Fruit fly (Drosophila melanogaster) whole organism, embryonic: ENCODE data around the gene Papss.
A peak's percentile ranks its signal among the peaks of the same experiment; 100 is the strongest.

ENCODE experiments used
- Blimp-1 ChIP-seq: fragments of 200-800 bp; sonication (Bioruptor generic); optimal IDR thresholded peaks from 3 replicates; lab custom pipeline; 2018; ENCODE audit warnings: missing biosample characterization, missing genetic modification characterization, mild to moderate bottlenecking, moderate library complexity, missing genetic modification reagents
- Bteb2 ChIP-seq: fragments of 200-800 bp; sonication (Bioruptor generic); optimal IDR thresholded peaks from 2 replicates; lab custom pipeline; 2016; ENCODE audit warnings: missing biosample characterization, missing genetic modification characterization
- C15 ChIP-seq: fragments of 200-800 bp; sonication (Bioruptor generic); IDR thresholded peaks from 3 replicates; pipeline ENCODE4 v1.3.6; 2022; ENCODE audit warnings: missing biosample characterization, missing genetic modification characterization
- CG10462 ChIP-seq: fragments of 200-800 bp; sonication (Bioruptor generic); optimal IDR thresholded peaks from 2 replicates; lab custom pipeline; 2016; ENCODE audit warnings: missing biosample characterization, missing genetic modification characterization
- CG10565 ChIP-seq: fragments of 200-800 bp; sonication (Bioruptor generic); optimal IDR thresholded peaks from 3 replicates; lab custom pipeline; 2016; ENCODE audit warnings: missing biosample characterization, mild to moderate bottlenecking, missing genetic modification characterization
- CG12744 ChIP-seq: fragments of 200-800 bp; sonication (Bioruptor generic); optimal IDR thresholded peaks from 2 replicates; lab custom pipeline; 2016; ENCODE audit warnings: missing biosample characterization, missing genetic modification characterization
- CG1602 ChIP-seq: fragments of 200-800 bp; sonication (Bioruptor generic); optimal IDR thresholded peaks from 3 replicates; lab custom pipeline; 2016; ENCODE audit warnings: missing biosample characterization, missing genetic modification characterization
- CG17186 ChIP-seq: fragments of 200-800 bp; sonication (Bioruptor generic); optimal IDR thresholded peaks from 3 replicates; lab custom pipeline; 2017; ENCODE audit warnings: missing biosample characterization, missing genetic modification reagents, missing genetic modification characterization
- CG17361 ChIP-seq: fragments of 200-800 bp; sonication (Bioruptor generic); IDR thresholded peaks from 3 replicates; pipeline ENCODE4 v1.3.6; 2022; ENCODE audit warnings: missing biosample characterization, missing genetic modification characterization
- CG17385 ChIP-seq: fragments of 200-800 bp; sonication (Bioruptor generic); optimal IDR thresholded peaks from 3 replicates; lab custom pipeline; 2018; ENCODE audit warnings: missing biosample characterization, mild to moderate bottlenecking, missing genetic modification characterization
- CG2116 ChIP-seq: fragments of 200-800 bp; sonication (Bioruptor generic); optimal IDR thresholded peaks from 3 replicates; lab custom pipeline; 2018; ENCODE audit warnings: missing biosample characterization, mild to moderate bottlenecking, missing genetic modification characterization
- CG2199 ChIP-seq: fragments of 200-800 bp; sonication (Bioruptor generic); IDR thresholded peaks from 3 replicates; pipeline ENCODE4 v1.3.6; 2022; ENCODE audit warnings: missing biosample characterization, missing genetic modification characterization
- CG4328 ChIP-seq: fragments of 200-800 bp; sonication (Bioruptor generic); optimal IDR thresholded peaks from 3 replicates; lab custom pipeline; 2017; ENCODE audit warnings: missing biosample characterization, missing genetic modification reagents, missing genetic modification characterization
- CG5245 ChIP-seq: fragments of 200-800 bp; sonication (Bioruptor generic); optimal IDR thresholded peaks from 3 replicates; lab custom pipeline; 2016; ENCODE audit warnings: missing biosample characterization, missing genetic modification characterization
- CG7745 ChIP-seq: fragments of 200-800 bp; sonication (Bioruptor generic); optimal IDR thresholded peaks from 2 replicates; lab custom pipeline; 2018; ENCODE audit warnings: missing biosample characterization, mild to moderate bottlenecking, missing genetic modification characterization, moderate library complexity
- CG8478 ChIP-seq: fragments of >200 bp; optimal IDR thresholded peaks from 2 replicates; lab custom pipeline; 2018
- CoRest ChIP-seq: fragments of 200-800 bp; sonication (Bioruptor generic); optimal IDR thresholded peaks from 3 replicates; lab custom pipeline; 2018; ENCODE audit warnings: missing biosample characterization, mild to moderate bottlenecking, missing genetic modification characterization, moderate library complexity
- CrebB ChIP-seq: fragments of 200-800 bp; sonication (Bioruptor generic); optimal IDR thresholded peaks from 3 replicates; lab custom pipeline; 2018; ENCODE audit warnings: missing biosample characterization, mild to moderate bottlenecking, missing genetic modification characterization
- Dek ChIP-seq: fragments of 200-800 bp; sonication (Bioruptor generic); optimal IDR thresholded peaks from 3 replicates; lab custom pipeline; 2019; ENCODE audit warnings: missing biosample characterization, mild to moderate bottlenecking, missing genetic modification characterization, moderate library complexity
- Dfd ChIP-seq, 2 experiments: fragments of >200 bp; optimal IDR thresholded peaks; 2 replicates each; lab custom pipeline; 2017; ENCODE audit warnings: missing biosample characterization in 2 of 2, missing genetic modification characterization in 2 of 2
- Doc2 ChIP-seq: fragments of 200-800 bp; sonication (Bioruptor generic); IDR thresholded peaks from 2 replicates; pipeline ENCODE4 v1.3.6; 2022; ENCODE audit warnings: missing biosample characterization, missing genetic modification characterization
- Dref ChIP-seq: fragments of 200-800 bp; sonication (Bioruptor generic); IDR thresholded peaks from 2 replicates; pipeline ENCODE4 v1.3.6; 2022; ENCODE audit warnings: missing biosample characterization, missing genetic modification characterization
- ERR ChIP-seq: fragments of 200-800 bp; sonication (Bioruptor generic); optimal IDR thresholded peaks from 2 replicates; lab custom pipeline; 2016; ENCODE audit warnings: missing biosample characterization, missing genetic modification characterization
- Elba2 ChIP-seq: fragments of 200-800 bp; sonication (Bioruptor generic); optimal IDR thresholded peaks from 3 replicates; lab custom pipeline; 2016; ENCODE audit warnings: missing biosample characterization, missing genetic modification characterization
- GATAe ChIP-seq: fragments of 200-800 bp; sonication (Bioruptor generic); conservative IDR thresholded peaks from 2 replicates; pipeline ENCODE4 v1.3.6; 2022; ENCODE audit warnings: missing biosample characterization, missing genetic modification characterization
- Hsf ChIP-seq: fragments of 200-800 bp; sonication (Bioruptor generic); optimal IDR thresholded peaks from 3 replicates; lab custom pipeline; 2016; ENCODE audit warnings: missing biosample characterization, missing genetic modification characterization
- Myb ChIP-seq: fragments of 200-800 bp; sonication (Bioruptor generic); optimal IDR thresholded peaks from 2 replicates; lab custom pipeline; 2016; ENCODE audit warnings: missing biosample characterization, missing genetic modification characterization
- NFAT ChIP-seq: fragments of 200-800 bp; sonication (Bioruptor generic); IDR thresholded peaks from 2 replicates; pipeline ENCODE4 v1.3.6; 2022; ENCODE audit warnings: missing biosample characterization, missing genetic modification characterization
- NK7.1 ChIP-seq: fragments of 200-800 bp; sonication (Bioruptor generic); optimal IDR thresholded peaks from 3 replicates; lab custom pipeline; 2016; ENCODE audit warnings: missing biosample characterization, missing genetic modification characterization
- PHDP ChIP-seq: fragments of 200-800 bp; sonication (Bioruptor generic); optimal IDR thresholded peaks from 3 replicates; lab custom pipeline; 2018; ENCODE audit warnings: missing biosample characterization, mild to moderate bottlenecking, missing genetic modification characterization, moderate library complexity
- Side ChIP-seq: fragments of 200-800 bp; sonication (Bioruptor generic); optimal IDR thresholded peaks from 2 replicates; lab custom pipeline; 2016; ENCODE audit warnings: missing biosample characterization, missing genetic modification characterization
- cato ChIP-seq: fragments of 200-800 bp; sonication (Bioruptor generic); optimal IDR thresholded peaks from 2 replicates; lab custom pipeline; 2016; ENCODE audit warnings: missing biosample characterization, missing genetic modification characterization, borderline replicate concordance
- chinmo ChIP-seq: fragments of 200-800 bp; sonication (Bioruptor generic); IDR thresholded peaks from 4 replicates; pipeline ENCODE4 v1.3.6; 2022; ENCODE audit warnings: missing biosample characterization, missing genetic modification characterization; ENCODE audit not compliant: partially characterized antibody
- dimm ChIP-seq: fragments of 200-800 bp; sonication (Bioruptor generic); IDR thresholded peaks from 2 replicates; pipeline ENCODE4 v1.3.6; 2022; ENCODE audit warnings: missing biosample characterization, missing genetic modification characterization
- dmrt99B ChIP-seq: fragments of 200-800 bp; sonication (Bioruptor generic); optimal IDR thresholded peaks from 2 replicates; lab custom pipeline; 2018; ENCODE audit warnings: missing biosample characterization, mild to moderate bottlenecking, missing genetic modification characterization, moderate library complexity
- emc ChIP-seq: fragments of 200-800 bp; sonication (Bioruptor generic); optimal IDR thresholded peaks from 2 replicates; lab custom pipeline; 2016; ENCODE audit warnings: missing biosample characterization, missing genetic modification characterization
- en ChIP-seq: fragments of 200-800 bp; sonication (Bioruptor generic); optimal IDR thresholded peaks from 2 replicates; lab custom pipeline; 2016; ENCODE audit warnings: missing biosample characterization, missing genetic modification characterization
- fd96Cb ChIP-seq: fragments of 200-800 bp; sonication (Bioruptor generic); optimal IDR thresholded peaks from 2 replicates; lab custom pipeline; 2018; ENCODE audit warnings: missing biosample characterization, mild to moderate bottlenecking, missing genetic modification characterization, moderate library complexity
- gfzf ChIP-seq: fragments of 200-800 bp; sonication (Bioruptor generic); optimal IDR thresholded peaks from 2 replicates; lab custom pipeline; 2016; ENCODE audit warnings: missing biosample characterization, mild to moderate bottlenecking, missing genetic modification characterization, moderate library complexity
- jigr1 ChIP-seq: fragments of 200-800 bp; sonication (Bioruptor generic); IDR thresholded peaks from 3 replicates; pipeline ENCODE4 v1.3.6; 2022; ENCODE audit warnings: missing biosample characterization, missing genetic modification characterization
- klu ChIP-seq: fragments of 200-800 bp; sonication (Bioruptor generic); IDR thresholded peaks from 2 replicates; pipeline ENCODE4 v1.3.6; 2022; ENCODE audit warnings: missing biosample characterization, missing genetic modification characterization
- onecut ChIP-seq: fragments of 200-800 bp; sonication (Bioruptor generic); IDR thresholded peaks from 2 replicates; pipeline ENCODE4 v1.3.6; 2022; ENCODE audit warnings: missing biosample characterization, missing genetic modification characterization
- p53 ChIP-seq: fragments of 200-800 bp; sonication (Bioruptor generic); optimal IDR thresholded peaks from 2 replicates; lab custom pipeline; 2016; ENCODE audit warnings: missing biosample characterization, missing genetic modification characterization
- peb ChIP-seq: fragments of 200-800 bp; sonication (Bioruptor generic); IDR thresholded peaks from 2 replicates; pipeline ENCODE4 v1.3.6; 2022; ENCODE audit warnings: missing biosample characterization, missing genetic modification characterization
- pros ChIP-seq: fragments of 200-800 bp; sonication (Bioruptor generic); optimal IDR thresholded peaks from 3 replicates; lab custom pipeline; 2019; ENCODE audit warnings: missing biosample characterization, mild to moderate bottlenecking, missing genetic modification characterization, moderate library complexity
- slbo ChIP-seq: fragments of 200-800 bp; sonication (Bioruptor generic); IDR thresholded peaks from 2 replicates; pipeline ENCODE4 v1.3.6; 2022; ENCODE audit warnings: missing biosample characterization, missing genetic modification characterization
- tio ChIP-seq: fragments of 200-800 bp; sonication (Bioruptor generic); optimal IDR thresholded peaks from 2 replicates; lab custom pipeline; 2017; ENCODE audit warnings: missing biosample characterization, missing genetic modification characterization, inconsistent platforms
- trh ChIP-seq: fragments of 200-800 bp; sonication (Bioruptor generic); optimal IDR thresholded peaks from 2 replicates; lab custom pipeline; 2016; ENCODE audit warnings: missing biosample characterization, missing genetic modification characterization
- unc-4 ChIP-seq: fragments of 200-800 bp; sonication (Bioruptor generic); IDR thresholded peaks from 2 replicates; pipeline ENCODE4 v1.3.6; 2022; ENCODE audit warnings: missing biosample characterization, missing genetic modification characterization; ENCODE audit not compliant: partially characterized antibody
- vfl ChIP-seq: fragments of 200-800 bp; sonication (Bioruptor generic); optimal IDR thresholded peaks from 2 replicates; lab custom pipeline; 2016; ENCODE audit warnings: missing biosample characterization, missing genetic modification characterization
- yki ChIP-seq: fragments of >200 bp; optimal IDR thresholded peaks from 3 replicates; lab custom pipeline; 2018

The Papss gene

DNA sequence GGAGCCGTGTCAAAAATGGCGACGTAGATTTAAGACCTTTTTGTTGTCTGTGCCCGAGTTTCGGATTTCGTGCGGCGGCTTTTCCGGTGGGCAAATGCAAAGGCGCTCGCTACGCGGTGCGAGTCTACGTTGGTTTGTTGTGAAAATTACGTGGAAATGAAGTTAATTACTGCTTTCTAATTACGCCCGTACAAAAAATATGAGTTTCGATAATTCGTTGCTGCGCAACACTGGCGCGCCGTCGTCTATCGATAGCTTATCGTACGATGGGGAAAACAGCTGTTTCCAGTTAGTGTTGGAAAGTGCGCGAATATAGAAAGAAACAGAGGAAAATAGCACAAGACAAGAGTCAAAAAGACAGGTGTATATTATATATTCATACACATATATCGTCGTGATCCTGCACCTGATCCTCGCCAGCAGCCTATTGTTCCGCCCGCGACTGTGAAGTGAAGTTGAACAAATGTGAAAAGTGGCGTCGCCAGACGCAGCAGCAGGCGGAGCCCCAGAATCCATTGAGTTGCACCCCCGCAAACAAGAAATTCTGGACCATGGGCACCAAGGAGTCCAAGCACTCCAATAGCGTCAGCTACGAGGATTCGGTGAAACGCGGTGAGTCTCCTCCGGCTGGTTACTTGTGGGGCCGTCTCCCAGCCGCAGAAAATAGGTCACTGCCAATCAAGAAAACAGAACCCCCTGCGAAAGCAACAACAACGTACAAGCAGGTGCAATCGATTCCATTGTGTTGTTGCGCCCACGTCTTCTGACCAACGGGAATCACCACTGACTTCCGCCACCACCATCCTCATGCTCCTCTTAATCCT lies 26.0 kb downstream of the Papss start, which contains the start of the genes Rab8 and Usp32 (continued):
- peak; percentile 62 for TF ChIP-seq vfl
- TF ChIP-seq peb (GFP tag; lab: Robert Waterston, UW) = no peak
- TF ChIP-seq fd96Cb = no peak
- peak; percentile 60 for TF ChIP-seq ERR (GFP tag; lab: Kevin White, UChicago)
- TF ChIP-seq CG5245 = peak; percentile 34
- peak; percentile 63 for TF ChIP-seq Side (GFP tag; lab: Kevin White, UChicago)
- TF ChIP-seq C15 (GFP tag; lab: Robert Waterston, UW) = no peak
- TF ChIP-seq emc (GFP tag; lab: Kevin White, UChicago) = peak; percentile 25
- TF ChIP-seq dimm = no peak
- TF ChIP-seq Dref (GFP tag; lab: Robert Waterston, UW) = peak; percentile 90
- no peak for TF ChIP-seq CG10462 (GFP tag; lab: Kevin White, UChicago)
- peak; percentile 48 for TF ChIP-seq CrebB (tag; lab: Kevin White, UChicago)
- no peak for TF ChIP-seq yki (lab: Kevin White, UChicago)
- TF ChIP-seq Doc2 (GFP tag; lab: Robert Waterston, UW) = no peak
- TF ChIP-seq CG17361 = no peak; the same call in 1 of the 3 replicates
- TF ChIP-seq dmrt99B = no peak
- TF ChIP-seq CG7745 (tag; lab: Kevin White, UChicago) = peak; percentile 79
- TF ChIP-seq CG10565 = no peak
- TF ChIP-seq Hsf (GFP tag; lab: Kevin White, UChicago) = peak; percentile 52
- TF ChIP-seq Dfd (GFP tag; optimal IDR thresholded peaks at IDR 0.05; lab: Kevin White, UChicago) = no peak
- peak; percentile 26 for TF ChIP-seq NK7.1 (GFP tag; lab: Kevin White, UChicago)
- TF ChIP-seq CG2199 (GFP tag; lab: Robert Waterston, UW) = peak; percentile 82; the same call in 2 of the 3 replicates
- TF ChIP-seq CG8478 (lab: Kevin White, UChicago) = no peak
- TF ChIP-seq cato = no peak
- TF ChIP-seq GATAe (GFP tag; lab: Robert Waterston, UW) = no peak
- TF ChIP-seq tio (GFP tag; lab: Kevin White, UChicago) = no peak
- peak; percentile 53 for TF ChIP-seq Elba2
- peak; percentile 58 for TF ChIP-seq PHDP (tag; lab: Kevin White, UChicago)
- TF ChIP-seq CoRest = no peak
- TF ChIP-seq Dek (tag; lab: Kevin White, UChicago) = peak; percentile 30
- TF ChIP-seq jigr1 (GFP tag; lab: Robert Waterston, UW) = no peak
- TF ChIP-seq NFAT (GFP tag; lab: Robert Waterston, UW) = peak; percentile 81
- TF ChIP-seq CG4328 = peak; percentile 74
- no peak for TF ChIP-seq en (GFP tag; lab: Kevin White, UChicago)
- peak; percentile 88 for TF ChIP-seq chinmo (GFP tag; lab: Robert Waterston, UW)
- peak; percentile 90 for TF ChIP-seq CG2116 (GFP tag; lab: Kevin White, UChicago)
- no peak; the same call in 1 of the 2 replicates for TF ChIP-seq klu (GFP tag; lab: Robert Waterston, UW)
- TF ChIP-seq CG1602 (GFP tag; lab: Kevin White, UChicago) = peak; percentile 20
- peak; percentile 70 for TF ChIP-seq CG17186 (GFP tag; lab: Kevin White, UChicago)
- no peak for TF ChIP-seq Blimp-1
- peak; percentile 55 for TF ChIP-seq CG12744 (GFP tag; lab: Kevin White, UChicago)
- TF ChIP-seq Bteb2 = peak; percentile 81
- peak; percentile 88 for TF ChIP-seq unc-4
- TF ChIP-seq gfzf (GFP tag; lab: Kevin White, UChicago) = peak; percentile 11
- peak; percentile 64 for TF ChIP-seq p53 (GFP tag; lab: Kevin White, UChicago)
- no peak for TF ChIP-seq pros (GFP tag; lab: Kevin White, UChicago)
- TF ChIP-seq onecut (GFP tag; lab: Robert Waterston, UW) = peak; percentile 65
- peak; percentile 58 for TF ChIP-seq Myb (GFP tag; lab: Kevin White, UChicago)
- peak; percentile 71 for TF ChIP-seq slbo (GFP tag; lab: Robert Waterston, UW)
- TF ChIP-seq trh (GFP tag; lab: Kevin White, UChicago) = no peak
- peak; percentile 66 for TF ChIP-seq CG17385 (GFP tag; lab: Kevin White, UChicago)
